Fruit fly (Drosophila melanogaster): ENCODE measurements around the gene t-cup.

t-cup gene

DNA sequence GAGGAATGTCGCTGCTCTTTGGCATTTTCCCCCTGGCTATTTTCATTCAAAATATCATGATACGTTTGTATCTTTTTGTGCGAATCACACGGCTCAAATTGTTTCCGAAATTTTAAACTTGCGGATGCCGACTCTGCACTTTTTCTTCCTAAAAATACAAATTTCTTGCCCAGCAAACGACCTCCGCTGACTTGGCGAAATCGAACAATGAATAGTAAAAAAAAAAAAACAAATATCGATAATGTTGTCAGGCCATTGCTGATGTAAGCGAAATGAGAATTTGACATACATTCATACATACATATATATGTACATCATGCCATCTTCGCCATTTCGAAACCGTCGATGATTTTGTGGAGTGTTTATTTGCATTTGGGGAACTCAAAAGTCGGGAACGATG is 17.1 kb downstream of the t-cup start:
- TF ChIP-seq CG32121 (GFP tag; IDR thresholded peaks at IDR 0.05) (0 out of 2 replicates have a peak, but pooled peaks have one; percentile 31), CG10348 (GFP tag; IDR thresholded peaks at IDR 0.05) (no peak)

DNA sequence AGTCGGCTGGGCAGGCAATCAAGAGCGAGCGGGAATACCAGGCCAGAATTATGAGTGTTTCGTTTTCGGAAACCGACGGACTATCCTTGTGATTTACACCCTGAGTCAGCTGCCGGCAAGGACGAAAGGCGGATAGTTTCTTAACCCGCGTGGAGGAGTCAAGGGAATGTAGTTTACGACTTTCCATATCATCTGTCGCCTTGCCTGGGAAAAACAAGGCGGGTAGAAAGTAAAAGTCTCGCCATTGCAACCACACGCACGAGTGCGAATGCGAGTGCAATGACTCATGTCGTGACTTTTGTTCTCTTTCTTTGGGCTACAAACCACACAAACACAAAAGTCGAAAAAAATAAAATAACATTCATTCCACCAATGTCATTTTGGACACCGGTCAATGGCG is 18.6 kb downstream of the t-cup start:
- TF ChIP-seq EcR (GFP tag; optimal IDR thresholded peaks at IDR 0.05) (peak; percentile 91), CG12605 (GFP tag; IDR thresholded peaks at IDR 0.05) (0 out of 2 replicates have a peak, but pooled peaks have one; percentile 28), Pif1B (GFP tag; optimal IDR thresholded peaks at IDR 0.05) (no peak)

DNA sequence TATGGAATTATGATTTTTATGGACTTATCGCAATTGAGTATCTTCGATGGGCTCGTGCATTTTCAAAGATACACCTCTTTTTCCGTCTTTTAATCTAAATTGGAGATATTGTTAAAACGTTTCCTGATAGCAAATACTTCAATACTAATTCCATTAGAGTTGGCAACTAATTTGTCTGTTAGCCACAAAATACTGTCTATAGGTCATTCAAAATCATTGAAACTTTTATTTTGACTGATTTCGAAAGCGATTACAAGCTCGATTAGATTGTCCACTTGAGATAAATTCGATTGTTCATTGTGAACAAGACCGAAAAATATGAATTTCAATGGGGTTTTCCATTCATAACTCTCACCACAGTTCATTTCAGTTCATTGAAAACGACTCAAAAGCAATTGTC is 21.0 kb downstream of the t-cup start:
- TF ChIP-seq CG32121 (GFP tag; IDR thresholded peaks at IDR 0.05): no peak
- TF ChIP-seq Pif1A (GFP tag; optimal IDR thresholded peaks at IDR 0.05): no peak
- TF ChIP-seq EcR (GFP tag; optimal IDR thresholded peaks at IDR 0.05): no peak
- no peak for TF ChIP-seq CG34367 (tag; optimal IDR thresholded peaks at IDR 0.05)
- TF ChIP-seq CG8159 (tag; optimal IDR thresholded peaks at IDR 0.05): no peak
- no peak for TF ChIP-seq Snoo (tag; optimal IDR thresholded peaks at IDR 0.05)
- TF ChIP-seq CG9948 (tag; optimal IDR thresholded peaks at IDR 0.05): no peak
- no peak for TF ChIP-seq CG12605 (GFP tag; IDR thresholded peaks at IDR 0.05)
- no peak for TF ChIP-seq fd96Ca (GFP tag; IDR thresholded peaks at IDR 0.05)
- no peak for TF ChIP-seq CG13204 (GFP tag; optimal IDR thresholded peaks at IDR 0.05)
- no peak for TF ChIP-seq gl (tag; optimal IDR thresholded peaks at IDR 0.05)
- no peak for TF ChIP-seq CG15710 (tag; optimal IDR thresholded peaks at IDR 0.05)
- TF ChIP-seq CG17806 (tag; optimal IDR thresholded peaks at IDR 0.05): no peak
- TF ChIP-seq CG14655 (GFP tag; optimal IDR thresholded peaks at IDR 0.05): no peak
- no peak for TF ChIP-seq CG4496 (GFP tag; IDR thresholded peaks at IDR 0.05)
- TF ChIP-seq rn (GFP tag; IDR thresholded peaks at IDR 0.05): no peak

DNA sequence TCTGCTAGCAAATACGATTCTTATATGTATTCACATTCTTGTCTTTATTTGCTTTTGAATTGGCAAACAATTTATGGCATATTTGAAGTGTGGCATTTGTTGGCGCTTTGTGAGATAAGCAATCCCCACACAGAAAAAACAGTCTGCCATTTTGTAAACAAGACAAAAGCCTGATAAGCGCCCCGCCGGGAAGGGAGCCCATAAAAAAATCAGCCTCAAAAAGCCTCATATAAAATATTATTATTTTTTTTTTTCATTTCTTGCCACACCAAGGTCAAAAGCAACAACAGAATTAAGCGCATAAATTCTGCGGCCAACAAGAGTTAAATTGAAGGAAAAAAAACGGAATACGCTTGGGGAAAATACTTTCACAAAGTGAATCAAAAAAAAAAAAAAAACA is 21.8 kb downstream of the t-cup start:
- TF ChIP-seq fd96Ca (GFP tag; IDR thresholded peaks at IDR 0.05) (no peak), Pif1B (GFP tag; optimal IDR thresholded peaks at IDR 0.05) (peak; percentile 32), CG14655 (GFP tag; optimal IDR thresholded peaks at IDR 0.05) (no peak), CG32121 (GFP tag; IDR thresholded peaks at IDR 0.05) (0 out of 2 replicates have a peak, but pooled peaks have one; percentile 18), Snoo (tag; optimal IDR thresholded peaks at IDR 0.05) (peak; percentile 53)

DNA sequence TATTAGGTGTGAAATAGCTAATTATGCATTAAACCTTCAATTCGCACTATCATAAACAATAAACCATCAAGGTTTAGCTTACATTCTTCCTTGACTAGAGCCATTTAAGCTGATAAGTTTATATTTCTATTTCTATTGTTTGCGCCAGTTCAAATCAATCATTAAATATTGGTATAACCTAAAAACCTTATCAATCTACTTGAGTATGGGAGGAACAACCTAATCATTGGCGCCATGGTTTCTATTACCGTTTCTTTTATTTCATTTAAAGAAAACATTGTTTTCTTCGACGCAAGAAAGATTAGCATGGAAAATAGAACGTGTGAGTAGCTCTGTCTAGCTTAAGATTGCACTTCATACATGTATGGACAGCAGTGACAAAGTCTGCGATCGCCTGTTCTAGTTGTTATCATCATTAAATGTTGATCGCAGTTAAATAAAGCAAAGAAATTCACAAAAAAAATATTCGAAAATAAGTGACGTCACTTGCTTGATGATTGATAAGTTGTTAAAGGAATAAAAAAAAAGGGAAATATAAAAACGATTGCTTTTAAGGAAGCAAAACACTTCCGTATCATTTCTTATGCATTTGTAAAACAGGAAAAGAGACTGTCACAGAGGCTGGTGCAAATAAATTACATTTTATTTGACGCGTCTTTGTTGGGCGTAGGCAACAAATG is 22.8 kb downstream of the t-cup start:
- no peak for TF ChIP-seq CG32121 (GFP tag; IDR thresholded peaks at IDR 0.05)
- TF ChIP-seq D1 (tag; optimal IDR thresholded peaks at IDR 0.05): no peak
- TF ChIP-seq CG12605 (GFP tag; IDR thresholded peaks at IDR 0.05): no peak
- no peak for TF ChIP-seq CG8159 (tag; optimal IDR thresholded peaks at IDR 0.05)
- no peak for TF ChIP-seq Pif1A (GFP tag; optimal IDR thresholded peaks at IDR 0.05)
- no peak for TF ChIP-seq CG34367 (tag; optimal IDR thresholded peaks at IDR 0.05)
- TF ChIP-seq CG17806 (tag; optimal IDR thresholded peaks at IDR 0.05): no peak
- no peak for TF ChIP-seq gl (tag; optimal IDR thresholded peaks at IDR 0.05)
- TF ChIP-seq Ets98B (GFP tag; IDR thresholded peaks at IDR 0.05): no peak
- TF ChIP-seq Snoo (tag; optimal IDR thresholded peaks at IDR 0.05): no peak
- no peak for TF ChIP-seq rn (GFP tag; IDR thresholded peaks at IDR 0.05)
- TF ChIP-seq CG15710 (tag; optimal IDR thresholded peaks at IDR 0.05): no peak
- TF ChIP-seq Pif1B (GFP tag; optimal IDR thresholded peaks at IDR 0.05): no peak
- TF ChIP-seq EcR (GFP tag; optimal IDR thresholded peaks at IDR 0.05): no peak
- no peak for TF ChIP-seq CG14655 (GFP tag; optimal IDR thresholded peaks at IDR 0.05)
- no peak for TF ChIP-seq CG9948 (tag; optimal IDR thresholded peaks at IDR 0.05)

DNA sequence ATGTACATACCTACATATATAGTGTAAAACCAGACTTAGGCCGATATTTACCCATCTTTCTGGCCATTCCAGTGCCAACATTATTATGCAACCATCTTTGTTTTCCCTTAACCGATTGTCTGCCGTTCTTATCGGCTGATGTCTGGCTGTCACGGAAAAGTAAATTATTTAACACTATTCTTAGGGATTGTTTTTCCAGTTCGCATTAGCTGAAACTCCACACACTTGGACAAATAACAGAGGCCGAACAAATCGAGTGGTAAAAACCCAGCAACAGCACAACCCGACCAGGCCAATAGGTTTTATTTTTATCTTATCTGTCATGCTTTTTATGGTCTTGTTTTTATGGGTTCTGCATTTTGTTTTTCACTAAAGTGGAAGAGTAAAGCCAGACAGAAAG is 23.6 kb downstream of the t-cup start:
- TF ChIP-seq gl (tag; optimal IDR thresholded peaks at IDR 0.05) (no peak), CG17806 (tag; optimal IDR thresholded peaks at IDR 0.05) (no peak), CG12605 (GFP tag; IDR thresholded peaks at IDR 0.05) (no peak), CG34367 (tag; optimal IDR thresholded peaks at IDR 0.05) (no peak), fd96Ca (GFP tag; IDR thresholded peaks at IDR 0.05) (no peak), CG8159 (tag; optimal IDR thresholded peaks at IDR 0.05) (no peak), CG9948 (tag; optimal IDR thresholded peaks at IDR 0.05) (no peak), CG10348 (GFP tag; IDR thresholded peaks at IDR 0.05) (no peak), CG8301 (tag; optimal IDR thresholded peaks at IDR 0.05) (no peak), CG32121 (GFP tag; IDR thresholded peaks at IDR 0.05) (no peak), Snoo (tag; optimal IDR thresholded peaks at IDR 0.05) (no peak), D1 (tag; optimal IDR thresholded peaks at IDR 0.05) (no peak), CG13204 (GFP tag; optimal IDR thresholded peaks at IDR 0.05) (no peak), Pif1A (GFP tag; optimal IDR thresholded peaks at IDR 0.05) (no peak), rn (GFP tag; IDR thresholded peaks at IDR 0.05) (no peak), CG14655 (GFP tag; optimal IDR thresholded peaks at IDR 0.05) (no peak)

DNA sequence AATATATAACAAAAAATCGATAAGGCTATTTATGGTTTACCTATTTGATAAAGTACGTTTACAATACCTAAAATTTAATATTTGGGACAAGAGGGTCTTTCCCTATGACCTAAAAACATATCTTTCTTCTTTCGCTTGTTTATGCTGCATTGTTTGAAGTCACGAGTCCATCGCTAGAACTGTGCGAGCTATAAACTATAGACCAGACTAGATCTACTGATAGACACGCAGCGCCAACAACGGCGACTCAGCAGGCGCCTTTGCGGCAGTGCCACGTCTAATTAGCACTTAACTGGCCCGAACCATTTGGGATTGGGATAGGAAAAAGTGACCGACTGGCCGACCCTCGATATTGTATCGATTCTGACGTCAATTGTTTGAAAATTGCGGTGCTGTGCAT is 24.1 kb downstream of the t-cup start:
- no peak for TF ChIP-seq CG10348 (GFP tag; IDR thresholded peaks at IDR 0.05)
- no peak for TF ChIP-seq fd96Ca (GFP tag; IDR thresholded peaks at IDR 0.05)
- TF ChIP-seq Pif1B (GFP tag; optimal IDR thresholded peaks at IDR 0.05): no peak
